Worm (Caenorhabditis elegans) whole organism, dauer: ENCODE measurements around the gene cima-1.
"Not testable (repeated sequence)": the region's sequence is repeated elsewhere in the genome, so short reads cannot be mapped to it uniquely, and the experiment has no call there.

ENCODE experiments used
- unc-62 ChIP-seq: sonication (generic microtip); optimal IDR thresholded peaks from 2 replicates; lab custom pipeline; 2017; ENCODE audit warnings: missing biosample characterization, missing genetic modification reagents, missing genetic modification characterization

cima-1 gene

ce11 chrIV:7651120-7651519 is at the start of gene cima-1:
TSS of gene cima-1 (plus strand) at chrIV:7651459.
- TF ChIP-seq unc-62 (GFP tag; lab: Kevin White, UChicago): no peak

- TF ChIP-seq unc-62 (GFP tag; lab: Kevin White, UChicago): no peak
Observed at ce11 chrIV:7605413-7605812, 45.8 kb upstream of the cima-1 start.

- TF ChIP-seq unc-62 (GFP tag; lab: Kevin White, UChicago): no peak
Observed at ce11 chrIV:7608111-7608510, 43.1 kb upstream of the cima-1 start.

ce11 chrIV:7611396-7611795 is 39.9 kb upstream of the cima-1 start:
- TF ChIP-seq unc-62 (GFP tag; lab: Kevin White, UChicago): no peak

ce11 chrIV:7612523-7612922 is 38.7 kb upstream of the cima-1 start:
- TF ChIP-seq unc-62 (GFP tag; lab: Kevin White, UChicago): no peak

- TF ChIP-seq unc-62 (GFP tag; lab: Kevin White, UChicago): no peak
Observed at ce11 chrIV:7619261-7619660, 32.0 kb upstream of the cima-1 start.

- no peak for TF ChIP-seq unc-62 (GFP tag; lab: Kevin White, UChicago)
Observed at ce11 chrIV:7620450-7620849, 30.8 kb upstream of the cima-1 start.

ce11 chrIV:7623078-7623477 is 28.2 kb upstream of the cima-1 start:
- TF ChIP-seq unc-62 (GFP tag; lab: Kevin White, UChicago): no peak

- TF ChIP-seq unc-62 (GFP tag; lab: Kevin White, UChicago): no peak
Observed at ce11 chrIV:7623868-7624267, 27.4 kb upstream of the cima-1 start.

ce11 chrIV:7628942-7629341 is 22.3 kb upstream of the cima-1 start, which contains the start of gene F45E4.5:
TSS of gene F45E4.5 (minus strand) at chrIV:7629042.
- TF ChIP-seq unc-62 (GFP tag; lab: Kevin White, UChicago): no peak

- no peak for TF ChIP-seq unc-62 (GFP tag; lab: Kevin White, UChicago)
Observed at ce11 chrIV:7632535-7632934, 18.7 kb upstream of the cima-1 start, which contains the start of gene F45E4.6. TSS of gene F45E4.6 (minus strand) at chrIV:7632548.

- TF ChIP-seq unc-62 (GFP tag; lab: Kevin White, UChicago): no peak
Observed at ce11 chrIV:7633020-7633419, 18.2 kb upstream of the cima-1 start, which contains the start of gene plp-1. TSS of gene plp-1 (plus strand) at chrIV:7633360.

ce11 chrIV:7634578-7634977 is 16.7 kb upstream of the cima-1 start, which contains the start of gene warf-1:
TSS of gene warf-1 (plus strand) at chrIV:7634786.
- not testable (repeated sequence) for TF ChIP-seq unc-62 (GFP tag; lab: Kevin White, UChicago)

ce11 chrIV:7641758-7642157 is 9.5 kb upstream of the cima-1 start, which contains the start of gene nep-16:
TSS of gene nep-16 (minus strand) at chrIV:7641858.
- no peak for TF ChIP-seq unc-62 (GFP tag; lab: Kevin White, UChicago)

- TF ChIP-seq unc-62 (GFP tag; lab: Kevin White, UChicago): no peak
Observed at ce11 chrIV:7642971-7643370, 8.3 kb upstream of the cima-1 start, which contains the start of gene nlp-20. TSS of gene nlp-20 (minus strand) at chrIV:7643071.

ce11 chrIV:7646119-7646518 is 5.1 kb upstream of the cima-1 start, which contains the start of gene hmg-5:
TSS of gene hmg-5 (minus strand) at chrIV:7646219.
- TF ChIP-seq unc-62 (GFP tag; lab: Kevin White, UChicago): no peak

- TF ChIP-seq unc-62 (GFP tag; lab: Kevin White, UChicago): no peak
Observed at ce11 chrIV:7646861-7647260, 4.4 kb upstream of the cima-1 start.
